Fruit fly (Drosophila melanogaster) whole organism, prepupa: ENCODE data around the gene CG15923.

Source experiments
- Blimp-1 ChIP-seq: fragments of 200-800 bp; sonication (Bioruptor generic); optimal IDR thresholded peaks from 3 replicates; lab custom pipeline; 2017; ENCODE audit warnings: missing biosample characterization, missing genetic modification characterization, mild to moderate bottlenecking, moderate library complexity, missing genetic modification reagents
- CG10631 ChIP-seq: fragments of 200-800 bp; sonication (Bioruptor generic); optimal IDR thresholded peaks from 2 replicates; lab custom pipeline; 2016; ENCODE audit warnings: missing biosample characterization, missing genetic modification characterization
- CG10669 ChIP-seq: fragments of 200-800 bp; sonication (Bioruptor generic); optimal IDR thresholded peaks from 3 replicates; lab custom pipeline; 2018; ENCODE audit warnings: missing biosample characterization, mild to moderate bottlenecking, missing genetic modification characterization, moderate library complexity
- CG11762 ChIP-seq: fragments of 200-800 bp; sonication (Bioruptor generic); optimal IDR thresholded peaks from 3 replicates; lab custom pipeline; 2016; ENCODE audit warnings: missing biosample characterization, missing genetic modification characterization; ENCODE audit not compliant: insufficient read depth
- CG11902 ChIP-seq: fragments of 200-800 bp; sonication (Bioruptor generic); optimal IDR thresholded peaks from 3 replicates; lab custom pipeline; 2016; ENCODE audit warnings: missing biosample characterization, missing genetic modification characterization
- CG1621 ChIP-seq: fragments of 200-800 bp; sonication (Bioruptor generic); optimal IDR thresholded peaks from 3 replicates; lab custom pipeline; 2018; ENCODE audit warnings: missing biosample characterization, mild to moderate bottlenecking, missing genetic modification characterization
- CG3032 ChIP-seq: fragments of 200-800 bp; optimal IDR thresholded peaks from 2 replicates; lab custom pipeline; 2019; ENCODE audit warnings: missing biosample characterization, mild to moderate bottlenecking, missing genetic modification characterization, moderate library complexity
- CG31627 ChIP-seq: fragments of 200-800 bp; sonication (Bioruptor generic); optimal IDR thresholded peaks from 3 replicates; lab custom pipeline; 2016; ENCODE audit warnings: missing biosample characterization, missing genetic modification characterization
- CG34406 ChIP-seq: fragments of 200-800 bp; sonication (Bioruptor generic); optimal IDR thresholded peaks from 3 replicates; lab custom pipeline; 2016; ENCODE audit warnings: missing biosample characterization, missing genetic modification characterization
- CG3919 ChIP-seq: fragments of 200-800 bp; sonication (Bioruptor generic); optimal IDR thresholded peaks from 3 replicates; lab custom pipeline; 2016; ENCODE audit warnings: missing biosample characterization, missing genetic modification characterization
- CG4318 ChIP-seq: fragments of 200-800 bp; sonication (Bioruptor generic); optimal IDR thresholded peaks from 3 replicates; lab custom pipeline; 2017; ENCODE audit warnings: missing biosample characterization, mild to moderate bottlenecking, missing genetic modification characterization
- CG6163 ChIP-seq: fragments of 200-800 bp; sonication (Bioruptor generic); IDR thresholded peaks from 3 replicates; pipeline ENCODE4 v1.3.6; 2022; ENCODE audit warnings: missing biosample characterization, missing genetic modification characterization
- CG6276 ChIP-seq: fragments of 200-800 bp; sonication (Bioruptor generic); optimal IDR thresholded peaks from 2 replicates; lab custom pipeline; 2017; ENCODE audit warnings: missing biosample characterization, mild to moderate bottlenecking, missing genetic modification characterization
- CG6808 ChIP-seq: fragments of 200-800 bp; sonication (Bioruptor generic); optimal IDR thresholded peaks from 3 replicates; lab custom pipeline; 2017; ENCODE audit warnings: missing biosample characterization, missing genetic modification characterization, mild to moderate bottlenecking, moderate library complexity, missing genetic modification reagents
- CG6854 ChIP-seq: fragments of 200-800 bp; sonication (Bioruptor generic); optimal IDR thresholded peaks from 2 replicates; lab custom pipeline; 2017; ENCODE audit warnings: missing biosample characterization, mild to moderate bottlenecking, missing genetic modification characterization
- CG7368 ChIP-seq: fragments of 200-800 bp; sonication (Bioruptor generic); optimal IDR thresholded peaks from 3 replicates; lab custom pipeline; 2016; ENCODE audit warnings: missing biosample characterization, missing genetic modification characterization
- CG8319 ChIP-seq: fragments of 200-800 bp; sonication (Bioruptor generic); optimal IDR thresholded peaks from 3 replicates; lab custom pipeline; 2016; ENCODE audit warnings: missing biosample characterization, missing genetic modification characterization
- CG8632 ChIP-seq: fragments of 200-800 bp; sonication (Bioruptor generic); optimal IDR thresholded peaks from 3 replicates; lab custom pipeline; 2016; ENCODE audit warnings: missing biosample characterization, missing genetic modification characterization
- CG9139 ChIP-seq: fragments of 200-800 bp; sonication (Bioruptor generic); optimal IDR thresholded peaks from 3 replicates; lab custom pipeline; 2017; ENCODE audit warnings: missing biosample characterization, mild to moderate bottlenecking, missing genetic modification characterization
- Eip75B ChIP-seq: fragments of 200-800 bp; sonication (Bioruptor generic); optimal IDR thresholded peaks from 3 replicates; lab custom pipeline; 2016; ENCODE audit warnings: missing biosample characterization, missing genetic modification characterization
- Eip78C ChIP-seq: fragments of 200-800 bp; sonication (Bioruptor generic); peaks from one replicate; lab custom pipeline; 2016; ENCODE audit warnings: missing biosample characterization, missing genetic modification characterization
- Eip93F ChIP-seq: fragments of 200-800 bp; sonication (Bioruptor generic); optimal IDR thresholded peaks from 2 replicates; lab custom pipeline; 2016; ENCODE audit warnings: missing biosample characterization, mild to moderate bottlenecking, missing genetic modification characterization
- Ets96B ChIP-seq: fragments of 200-800 bp; optimal IDR thresholded peaks from 2 replicates; lab custom pipeline; 2019; ENCODE audit warnings: missing biosample characterization, mild to moderate bottlenecking, missing genetic modification characterization, moderate library complexity
- Gug ChIP-seq: fragments of 200-800 bp; sonication (Bioruptor generic); IDR thresholded peaks from 2 replicates; pipeline ENCODE4 v1.3.6; 2022; ENCODE audit warnings: missing biosample characterization, missing genetic modification characterization
- Hr38 ChIP-seq: sonication (Bioruptor generic); optimal IDR thresholded peaks from 2 replicates; lab custom pipeline; 2016; ENCODE audit warnings: missing biosample characterization, missing genetic modification characterization
- Hr39 ChIP-seq: fragments of 200-800 bp; sonication (Bioruptor generic); optimal IDR thresholded peaks from 2 replicates; lab custom pipeline; 2016; ENCODE audit warnings: missing biosample characterization, missing genetic modification characterization
- Met ChIP-seq: fragments of 200-800 bp; sonication (Bioruptor generic); optimal IDR thresholded peaks from 3 replicates; lab custom pipeline; 2016; ENCODE audit warnings: missing biosample characterization, missing genetic modification characterization
- Smox ChIP-seq: fragments of 200-800 bp; sonication (Bioruptor generic); optimal IDR thresholded peaks from 3 replicates; lab custom pipeline; 2016; ENCODE audit warnings: missing biosample characterization, missing genetic modification characterization
- Sox102F ChIP-seq: fragments of 200-800 bp; sonication (Bioruptor generic); optimal IDR thresholded peaks from 2 replicates; lab custom pipeline; 2016; ENCODE audit warnings: missing biosample characterization, mild to moderate bottlenecking, missing genetic modification characterization
- Sox14 ChIP-seq: fragments of 200-800 bp; sonication (Bioruptor generic); optimal IDR thresholded peaks from 3 replicates; lab custom pipeline; 2016; ENCODE audit warnings: missing biosample characterization, missing genetic modification characterization
- achi ChIP-seq: fragments of 200-800 bp; sonication (Bioruptor generic); optimal IDR thresholded peaks from 3 replicates; lab custom pipeline; 2016; ENCODE audit warnings: missing biosample characterization, missing genetic modification characterization
- acj6 ChIP-seq: fragments of 200-800 bp; sonication (Bioruptor generic); optimal IDR thresholded peaks from 3 replicates; lab custom pipeline; 2016; ENCODE audit warnings: missing biosample characterization, missing genetic modification characterization
- dac ChIP-seq: fragments of 200-800 bp; sonication (Bioruptor generic); optimal IDR thresholded peaks from 2 replicates; lab custom pipeline; 2017; ENCODE audit warnings: missing biosample characterization, mild to moderate bottlenecking, missing genetic modification characterization
- dsx ChIP-seq: fragments of 200-800 bp; optimal IDR thresholded peaks from 3 replicates; lab custom pipeline; 2019; ENCODE audit warnings: missing biosample characterization, mild to moderate bottlenecking, missing genetic modification characterization, moderate library complexity; ENCODE audit not compliant: poor library complexity, severe bottlenecking
- eg ChIP-seq: fragments of 200-800 bp; sonication (Bioruptor generic); IDR thresholded peaks from 3 replicates; pipeline ENCODE4 v1.3.6; 2022; ENCODE audit warnings: missing biosample characterization, missing genetic modification characterization
- fd59A ChIP-seq: fragments of 200-800 bp; sonication (Bioruptor generic); optimal IDR thresholded peaks from 2 replicates; lab custom pipeline; 2017; ENCODE audit warnings: missing biosample characterization, mild to moderate bottlenecking, missing genetic modification characterization, missing genetic modification reagents
- fd85E ChIP-seq: fragments of 200-800 bp; sonication (Bioruptor generic); optimal IDR thresholded peaks from 3 replicates; lab custom pipeline; 2016; ENCODE audit warnings: missing biosample characterization, missing genetic modification characterization
- lz ChIP-seq: fragments of 200-800 bp; sonication (Bioruptor generic); optimal IDR thresholded peaks from 3 replicates; lab custom pipeline; 2016; ENCODE audit warnings: missing biosample characterization, missing genetic modification characterization
- pdm3 ChIP-seq: fragments of 200-800 bp; sonication (Bioruptor generic); optimal IDR thresholded peaks from 3 replicates; lab custom pipeline; 2016; ENCODE audit warnings: missing biosample characterization, missing genetic modification characterization
- salr ChIP-seq, 2 experiments: fragments of 200-800 bp; sonication (Bioruptor generic); optimal IDR thresholded peaks; 3 replicates each; lab custom pipeline; 2016 to 2018; ENCODE audit warnings: missing biosample characterization in 2 of 2, missing genetic modification characterization in 2 of 2, mild to moderate bottlenecking in 1 of 2
- spab ChIP-seq: fragments of 200-800 bp; sonication (Bioruptor generic); optimal IDR thresholded peaks from 2 replicates; lab custom pipeline; 2017; ENCODE audit warnings: missing biosample characterization, mild to moderate bottlenecking, missing genetic modification characterization, missing genetic modification reagents
- svp ChIP-seq: fragments of 200-800 bp; sonication (Bioruptor generic); peaks from one replicate; lab custom pipeline; 2016; ENCODE audit warnings: missing biosample characterization, missing genetic modification characterization
- topi ChIP-seq: fragments of 200-800 bp; sonication (Bioruptor generic); optimal IDR thresholded peaks from 3 replicates; lab custom pipeline; 2016; ENCODE audit warnings: missing biosample characterization, missing genetic modification characterization
- vri ChIP-seq: fragments of 200-800 bp; sonication (Bioruptor generic); optimal IDR thresholded peaks from 3 replicates; lab custom pipeline; 2016; ENCODE audit warnings: missing biosample characterization, mild to moderate bottlenecking, missing genetic modification characterization

Gene CG15923

dm6 chr3R:20635735-20636134, 19.0 kb upstream of the CG15923 start:
- TF ChIP-seq Eip75B (no peak), CG11902 (no peak), CG7368 (GFP tag; lab: Kevin White, UChicago) (no peak), CG1621 (tag; lab: Kevin White, UChicago) (no peak), svp (no peak), CG6808 (GFP tag; lab: Kevin White, UChicago) (no peak), CG34406 (GFP tag; lab: Kevin White, UChicago) (no peak), dsx (GFP tag; lab: Kevin White, UChicago) (no peak), CG8319 (GFP tag; lab: Kevin White, UChicago) (no peak), fd85E (GFP tag; lab: Kevin White, UChicago) (no peak), salr (GFP tag; optimal IDR thresholded peaks at IDR 0.05; lab: Kevin White, UChicago) (no peak), CG3032 (tag; lab: Kevin White, UChicago) (no peak)

dm6 chr3R:20634674-20635594, 18.2 kb upstream of the CG15923 start, which contains the start of the genes Pi3K92E and Lrrk:
Gene Pi3K92E, minus strand, starts transcription at chr3R:20634732.
Gene Lrrk, plus strand, starts transcription at chr3R:20635480.
- TF ChIP-seq CG1621 (tag; lab: Kevin White, UChicago), result no peak
- TF ChIP-seq spab, result no peak
- TF ChIP-seq svp, result no peak
- peak; percentile 20 for TF ChIP-seq fd85E (GFP tag; lab: Kevin White, UChicago)
- peak; percentile 18 for TF ChIP-seq topi (GFP tag; lab: Kevin White, UChicago)
- peak; percentile 14 for TF ChIP-seq CG11762 (GFP tag; lab: Kevin White, UChicago)
- TF ChIP-seq CG9139, result no peak
- TF ChIP-seq Smox (GFP tag; lab: Kevin White, UChicago), result no peak
- TF ChIP-seq dac, result no peak
- TF ChIP-seq CG6276 (GFP tag; lab: Kevin White, UChicago), result no peak
- TF ChIP-seq CG6163 (GFP tag; lab: Robert Waterston, UW), result peak; percentile 48; the same call in 2 of the 3 replicates
- TF ChIP-seq salr (GFP tag; optimal IDR thresholded peaks at IDR 0.05; lab: Kevin White, UChicago), result peak in 1 of 2 experiments; percentile 40
- TF ChIP-seq Eip78C (GFP tag; lab: Kevin White, UChicago), result peak; percentile 50
- TF ChIP-seq Eip75B, result no peak
- no peak for TF ChIP-seq fd59A (GFP tag; lab: Kevin White, UChicago)

- TF ChIP-seq CG6854 (no peak), Gug (GFP tag; lab: Robert Waterston, UW) (peak; percentile 49), achi (GFP tag; lab: Kevin White, UChicago) (no peak), CG8632 (no peak), acj6 (peak; percentile 78), Hr39 (GFP tag; lab: Kevin White, UChicago) (peak; percentile 84), CG10631 (no peak), Smox (GFP tag; lab: Kevin White, UChicago) (no peak), eg (GFP tag; lab: Robert Waterston, UW) (no peak; the same call in 1 of the 3 replicates), CG4318 (GFP tag; lab: Kevin White, UChicago) (no peak), CG9139 (no peak), Ets96B (no peak), Sox102F (GFP tag; lab: Kevin White, UChicago) (no peak), dsx (GFP tag; lab: Kevin White, UChicago) (no peak), CG3919 (GFP tag; lab: Kevin White, UChicago) (no peak), vri (GFP tag; lab: Kevin White, UChicago) (no peak), Hr38 (no peak), Eip93F (GFP tag; lab: Kevin White, UChicago) (no peak), CG10669 (no peak), Blimp-1 (GFP tag; lab: Kevin White, UChicago) (no peak), fd85E (GFP tag; lab: Kevin White, UChicago) (peak; percentile 37), Met (GFP tag; lab: Kevin White, UChicago) (no peak), dac (no peak), Sox14 (peak; percentile 90), pdm3 (no peak), fd59A (GFP tag; lab: Kevin White, UChicago) (peak; percentile 39), CG34406 (GFP tag; lab: Kevin White, UChicago) (no peak), svp (peak; percentile 97), CG11762 (GFP tag; lab: Kevin White, UChicago) (peak; percentile 54), lz (GFP tag; lab: Kevin White, UChicago) (peak; percentile 81), CG31627 (GFP tag; lab: Kevin White, UChicago) (peak; percentile 77), CG8319 (GFP tag; lab: Kevin White, UChicago) (no peak)
These were observed 17.3 kb upstream of the CG15923 start for dm6 chr3R:20633984-20634446.
